Worm (Caenorhabditis elegans) whole organism, late embryonic: ENCODE results near the gene pph-6.

Experiments used
- ama-1 ChIP-seq: fragments of 150-350 bp; optimal IDR thresholded peaks from 2 replicates; lab custom pipeline; 2014
- ceh-6 ChIP-seq: fragments of 200-800 bp; sonication (Bioruptor generic); optimal IDR thresholded peaks from 2 replicates; lab custom pipeline; 2018; ENCODE audit warnings: mild to moderate bottlenecking, missing genetic modification characterization, missing compliant biosample characterization
- fkh-10 ChIP-seq: fragments of 150-350 bp; optimal IDR thresholded peaks from 2 replicates; lab custom pipeline; 2014; ENCODE audit warnings: missing biosample characterization, missing genetic modification reagents, missing genetic modification characterization
- gmeb-2 ChIP-seq: sonication (generic microtip); optimal IDR thresholded peaks from 2 replicates; lab custom pipeline; 2016; ENCODE audit warnings: missing genetic modification characterization, inconsistent platforms, missing compliant biosample characterization
- hlh-6 ChIP-seq: sonication (generic microtip); optimal IDR thresholded peaks from 2 replicates; lab custom pipeline; 2016; ENCODE audit warnings: missing genotype, missing genetic modification characterization, missing compliant biosample characterization
- pqm-1 ChIP-seq: sonication (generic microtip); optimal IDR thresholded peaks from 2 replicates; lab custom pipeline; 2016; ENCODE audit warnings: missing genetic modification characterization, missing compliant biosample characterization
- rnt-1 ChIP-seq: sonication (generic microtip); optimal IDR thresholded peaks from 2 replicates; lab custom pipeline; 2016; ENCODE audit warnings: missing genetic modification characterization, missing compliant biosample characterization

- TF ChIP-seq gmeb-2 (tag; lab: Kevin White, UChicago) (no peak), rnt-1 (tag; lab: Kevin White, UChicago) (peak; percentile 17), fkh-10 (GFP tag; lab: Kevin White, UChicago) (no peak), ama-1 (lab: Kevin White, UChicago) (no peak), hlh-6 (tag; lab: Kevin White, UChicago) (no peak), pqm-1 (tag; lab: Kevin White, UChicago) (peak; percentile 49), ceh-6 (GFP tag; lab: Kevin White, UChicago) (no peak)
These were observed 5.3 kb upstream of the pph-6 start for ce11 chrIII:3456226-3456625.
